Fruit fly (Drosophila melanogaster) whole organism, wandering third instar larva: ENCODE data around the gene CG12507.

Experiments
- Abd-B ChIP-seq: fragments of >200 bp; optimal IDR thresholded peaks from 2 replicates; lab custom pipeline; 2017; ENCODE audit warnings: missing biosample characterization, missing genetic modification characterization
- Hr78 ChIP-seq: fragments of >200 bp; optimal IDR thresholded peaks from 2 replicates; lab custom pipeline; 2017; ENCODE audit warnings: missing biosample characterization, missing genetic modification characterization
- fru ChIP-seq: fragments of 200-800 bp; sonication (Bioruptor generic); optimal IDR thresholded peaks from 3 replicates; lab custom pipeline; 2016; ENCODE audit warnings: missing biosample characterization, mild to moderate bottlenecking, missing genetic modification characterization
- h ChIP-seq: fragments of 200-800 bp; sonication (Bioruptor generic); optimal IDR thresholded peaks from 3 replicates; lab custom pipeline; 2016; ENCODE audit warnings: missing biosample characterization, mild to moderate bottlenecking, missing genetic modification characterization
- lola ChIP-seq: fragments of >200 bp; optimal IDR thresholded peaks from 2 replicates; lab custom pipeline; 2017; ENCODE audit warnings: missing biosample characterization, missing genetic modification characterization
- psq ChIP-seq: fragments of 200-800 bp; sonication (Bioruptor generic); optimal IDR thresholded peaks from 3 replicates; lab custom pipeline; 2017; ENCODE audit warnings: missing biosample characterization, mild to moderate bottlenecking, missing genetic modification characterization, moderate library complexity
- sage ChIP-seq: fragments of 200-800 bp; sonication (Bioruptor generic); optimal IDR thresholded peaks from 2 replicates; lab custom pipeline; 2016; ENCODE audit warnings: missing biosample characterization, mild to moderate bottlenecking, missing genetic modification characterization
- usp ChIP-seq: fragments of >200 bp; optimal IDR thresholded peaks from 2 replicates; lab custom pipeline; 2017; ENCODE audit warnings: missing biosample characterization, missing genetic modification characterization
- woc ChIP-seq: sonication (Bioruptor generic); optimal IDR thresholded peaks from 2 replicates; lab custom pipeline; 2016; ENCODE audit warnings: missing biosample characterization, mild to moderate bottlenecking, missing genetic modification characterization

DNA sequence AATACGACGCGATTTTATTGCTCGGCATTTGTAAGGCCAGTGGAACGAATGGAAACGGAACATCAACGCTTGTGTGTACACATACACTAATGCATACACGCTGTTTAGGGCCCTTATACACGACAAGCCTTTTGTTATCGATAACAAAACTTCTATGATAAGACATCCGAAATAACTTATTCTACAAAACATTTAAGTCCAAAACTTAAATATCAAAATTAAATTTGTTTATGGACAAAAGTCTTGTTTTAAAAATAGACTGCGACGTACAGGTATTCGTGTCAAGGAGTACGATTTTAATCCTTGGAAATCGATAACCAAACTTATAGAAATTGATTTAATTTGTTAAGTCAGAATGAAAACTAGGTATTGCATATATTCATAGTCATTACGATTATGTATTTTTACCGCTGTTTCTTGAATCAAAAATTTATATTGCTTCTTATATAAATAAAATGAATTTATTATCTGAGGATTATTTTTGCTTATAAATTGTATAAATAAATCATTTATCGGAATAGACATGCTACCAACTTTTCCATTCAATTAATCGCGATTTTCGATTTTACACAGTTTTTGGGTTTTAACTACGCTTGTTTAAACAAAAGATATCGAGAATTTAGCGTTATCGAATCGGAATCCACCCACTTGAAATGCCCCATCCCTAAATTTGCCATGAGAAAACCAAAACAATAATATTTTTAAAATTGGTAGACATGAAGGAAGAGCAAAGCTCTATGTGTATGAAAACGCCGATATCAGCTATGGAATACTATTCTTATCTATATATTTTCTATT lies 46.9 kb upstream of the CG12507 start, which contains the start of the genes CG9915 and SWIP:
- TF ChIP-seq lola (GFP tag; lab: Kevin White, UChicago), result no peak
- TF ChIP-seq sage (GFP tag; lab: Kevin White, UChicago), result no peak
- TF ChIP-seq h (GFP tag; lab: Kevin White, UChicago), result no peak
- TF ChIP-seq Abd-B (GFP tag; lab: Kevin White, UChicago), result no peak
- peak; percentile 29 for TF ChIP-seq woc (GFP tag; lab: Kevin White, UChicago)
- TF ChIP-seq psq (GFP tag; lab: Kevin White, UChicago), result no peak
- TF ChIP-seq usp (GFP tag; lab: Kevin White, UChicago), result no peak
- TF ChIP-seq Hr78 (GFP tag; lab: Kevin White, UChicago), result no peak
- no peak for TF ChIP-seq fru
